Worm (Caenorhabditis elegans) whole organism, L4 larva: ENCODE data around the gene R02F2.4.

Experiments used
- ceh-20 ChIP-seq: fragments of 200-800 bp; sonication (Bioruptor generic); IDR thresholded peaks from 2 replicates; pipeline ENCODE4 v1.3.6; 2022; ENCODE audit warnings: missing genetic modification reagents, missing genetic modification characterization, missing compliant biosample characterization
- hlh-11 ChIP-seq: fragments of 200-800 bp; sonication (Bioruptor generic); optimal IDR thresholded peaks from 2 replicates; lab custom pipeline; 2018; ENCODE audit warnings: mild to moderate bottlenecking, missing genetic modification characterization, missing compliant biosample characterization
- lsy-2 ChIP-seq, 2 experiments: fragments of 150-350 bp in 1 of 2; sonication (generic microtip) in 1 of 2; optimal IDR thresholded peaks; 2 replicates each; lab custom pipeline; 2014 to 2017; ENCODE audit warnings: missing biosample characterization in 2 of 2, missing genetic modification characterization in 2 of 2
- nhr-76 ChIP-seq: fragments of 150-350 bp; optimal IDR thresholded peaks from 2 replicates; lab custom pipeline; 2014; ENCODE audit warnings: missing biosample characterization, missing genetic modification characterization
- skn-1 ChIP-seq: fragments of 150-350 bp; optimal IDR thresholded peaks from 2 replicates; lab custom pipeline; 2014; ENCODE audit warnings: missing biosample characterization, missing genetic modification characterization
- snpc-4 ChIP-seq: fragments of 150-350 bp; optimal IDR thresholded peaks from 2 replicates; lab custom pipeline; 2014; ENCODE audit warnings: missing biosample characterization, missing genetic modification characterization
- spr-1 ChIP-seq: sonication (generic microtip); optimal IDR thresholded peaks from 2 replicates; lab custom pipeline; 2016; ENCODE audit warnings: mild to moderate bottlenecking, missing genetic modification characterization, missing compliant biosample characterization
- zag-1 ChIP-seq: fragments of 150-350 bp; optimal IDR thresholded peaks from 2 replicates; lab custom pipeline; 2014; ENCODE audit warnings: missing biosample characterization, missing genetic modification characterization
- zfp-2 ChIP-seq: sonication (generic microtip); optimal IDR thresholded peaks from 2 replicates; lab custom pipeline; 2016; ENCODE audit warnings: mild to moderate bottlenecking, missing genetic modification characterization, missing compliant biosample characterization

DNA sequence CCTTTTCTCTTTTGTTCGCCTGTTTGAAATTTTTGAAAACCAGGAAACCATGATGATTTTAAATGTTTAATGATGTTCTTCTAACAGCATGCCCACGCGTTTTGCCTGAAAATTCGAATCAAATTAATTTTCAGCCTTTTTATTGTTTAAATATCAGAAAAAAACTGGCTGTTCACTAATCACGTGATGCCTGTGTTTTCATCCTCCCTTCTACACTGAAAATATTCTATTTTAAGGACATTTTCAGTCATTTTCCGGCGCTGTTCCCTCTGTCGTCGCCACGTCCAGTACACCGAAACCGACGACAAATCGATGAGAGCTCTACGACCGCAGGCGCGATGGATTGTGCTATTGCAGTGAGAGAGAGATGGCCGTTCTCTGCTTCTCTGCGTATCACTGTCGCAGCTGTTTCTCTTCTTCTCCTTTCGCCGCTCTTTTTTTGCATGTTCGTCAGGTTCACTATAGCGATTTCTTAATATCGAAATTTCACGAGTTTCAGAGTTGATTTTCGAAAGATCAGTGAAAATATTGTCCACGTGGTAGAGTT, 34.3 kb upstream of the R02F2.4 start, which contains the start of gene F48E8.8:
- TF ChIP-seq zag-1 (tag; lab: Kevin White, UChicago) (no peak), ceh-20 (GFP tag; lab: Robert Waterston, UW) (no peak), snpc-4 (no peak), skn-1 (tag; lab: Kevin White, UChicago) (no peak), zfp-2 (tag; lab: Kevin White, UChicago) (no peak), lsy-2 (tag; optimal IDR thresholded peaks at IDR 0.05; lab: Kevin White, UChicago) (peak in 1 of 2 experiments; percentile 77), spr-1 (no peak), nhr-76 (tag; lab: Kevin White, UChicago) (no peak), hlh-11 (peak; percentile 93)
